Worm (Caenorhabditis elegans) whole organism, L2 larva: ENCODE data around the gene arp-11.

Experiments used
- ceh-82 ChIP-seq: fragments of 150-350 bp; optimal IDR thresholded peaks from 2 replicates; lab custom pipeline; 2014; ENCODE audit warnings: missing biosample characterization, missing genetic modification characterization
- nhr-11 ChIP-seq: fragments of 150-350 bp; optimal IDR thresholded peaks from 2 replicates; lab custom pipeline; 2014; ENCODE audit warnings: missing biosample characterization, missing genetic modification characterization

DNA sequence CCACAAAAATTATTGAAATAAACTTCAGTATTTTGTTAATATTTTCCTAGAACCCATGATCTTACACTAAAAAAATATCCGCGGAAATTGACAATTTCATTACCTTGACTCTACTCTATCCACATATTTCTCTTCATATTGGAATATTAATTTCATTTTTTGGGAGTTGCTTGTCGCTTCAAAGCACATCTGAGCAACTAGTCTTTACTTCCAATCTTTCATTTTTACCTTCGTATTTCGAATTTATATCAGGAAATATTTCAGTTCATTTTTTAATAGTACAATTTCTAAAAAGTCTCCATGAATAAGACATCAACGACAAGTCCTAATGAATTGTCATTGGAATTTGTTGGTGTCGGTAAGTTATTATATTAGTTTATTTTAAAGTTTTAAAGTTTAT is 23.1 kb downstream of the arp-11 start, which contains the start of gene srt-73:
- TF ChIP-seq nhr-11 (tag; lab: Kevin White, UChicago) (no peak), ceh-82 (tag; lab: Kevin White, UChicago) (no peak)
